Worm (Caenorhabditis elegans) whole organism, L1 larva: ENCODE results near the gene srlf-36.
A peak's percentile ranks its signal among the peaks of the same experiment; 100 is the strongest.

Experiments used
- ama-1 ChIP-seq: fragments of 150-350 bp; optimal IDR thresholded peaks from 2 replicates; lab custom pipeline; 2014
- ces-1 ChIP-seq: fragments of 150-350 bp; optimal IDR thresholded peaks from 2 replicates; lab custom pipeline; 2014; ENCODE audit warnings: missing biosample characterization, missing genetic modification reagents, missing genetic modification characterization
- dpl-1 ChIP-seq, 3 experiments: fragments of 150-350 bp in 2 of 3; sonication (generic microtip) in 1 of 3; optimal IDR thresholded peaks; 2 replicates each; lab custom pipeline; 2014 to 2017; ENCODE audit warnings: missing biosample characterization in 3 of 3, missing genetic modification characterization in 3 of 3, missing genetic modification reagents in 3 of 3
- dsc-1 ChIP-seq: sonication (generic microtip); optimal IDR thresholded peaks from 2 replicates; lab custom pipeline; 2016; ENCODE audit warnings: mild to moderate bottlenecking, missing genetic modification characterization, missing compliant biosample characterization
- egl-27 ChIP-seq, 2 experiments: fragments of 150-350 bp in 1 of 2; sonication (generic microtip); optimal IDR thresholded peaks; 3 replicates each; lab custom pipeline; 2017 to 2018; ENCODE audit warnings: missing biosample characterization in 2 of 2, missing genetic modification characterization in 2 of 2, missing genetic modification reagents in 2 of 2
- ets-5 ChIP-seq: fragments of 200-800 bp; sonication (Bioruptor generic); IDR thresholded peaks from 2 replicates; pipeline ENCODE4 v1.3.6; 2022; ENCODE audit warnings: missing genetic modification characterization, missing compliant biosample characterization
- lin-39 ChIP-seq: fragments of 150-350 bp; optimal IDR thresholded peaks from 2 replicates; lab custom pipeline; 2014; ENCODE audit warnings: missing biosample characterization, missing genetic modification reagents, missing genetic modification characterization
- mdl-1 ChIP-seq, 2 experiments: fragments of 150-350 bp; optimal IDR thresholded peaks; 2 replicates each; lab custom pipeline; 2014 to 2017; ENCODE audit warnings: missing biosample characterization in 2 of 2, missing genetic modification characterization in 2 of 2, inconsistent platforms in 1 of 2
- nhr-76 ChIP-seq: sonication (generic microtip); optimal IDR thresholded peaks from 2 replicates; lab custom pipeline; 2017; ENCODE audit warnings: missing biosample characterization, missing genetic modification characterization
- rnt-1 ChIP-seq: sonication (generic microtip); optimal IDR thresholded peaks from 2 replicates; lab custom pipeline; 2016; ENCODE audit warnings: mild to moderate bottlenecking, missing genetic modification characterization, moderate library complexity, missing compliant biosample characterization
- tbx-2 ChIP-seq: sonication (generic microtip); optimal IDR thresholded peaks from 2 replicates; lab custom pipeline; 2016; ENCODE audit warnings: missing genetic modification characterization, missing compliant biosample characterization
- unc-130 ChIP-seq: fragments of 150-350 bp; optimal IDR thresholded peaks from 2 replicates; lab custom pipeline; 2017; ENCODE audit warnings: missing biosample characterization, missing genetic modification characterization, inconsistent platforms
- zag-1 ChIP-seq: fragments of 150-350 bp; optimal IDR thresholded peaks from 2 replicates; lab custom pipeline; 2014; ENCODE audit warnings: missing biosample characterization, missing genetic modification characterization

- TF ChIP-seq dpl-1 (GFP tag; optimal IDR thresholded peaks at IDR 0.05; lab: Kevin White, UChicago), result no peak
- no peak for TF ChIP-seq ama-1 (lab: Kevin White, UChicago)
- no peak for TF ChIP-seq ets-5
- no peak for TF ChIP-seq tbx-2
- no peak for TF ChIP-seq lin-39 (tag; lab: Kevin White, UChicago)
- TF ChIP-seq mdl-1 (tag; optimal IDR thresholded peaks at IDR 0.05; lab: Kevin White, UChicago), result peak in 1 of 2 experiments; percentile 47
- TF ChIP-seq ces-1 (GFP tag; lab: Kevin White, UChicago), result no peak
- TF ChIP-seq egl-27 (tag; optimal IDR thresholded peaks at IDR 0.05; lab: Kevin White, UChicago), result no peak
- no peak for TF ChIP-seq rnt-1
- TF ChIP-seq unc-130 (tag; lab: Kevin White, UChicago), result peak; percentile 20
- TF ChIP-seq nhr-76 (tag; lab: Kevin White, UChicago), result no peak
- TF ChIP-seq dsc-1 (tag; lab: Kevin White, UChicago), result no peak
- TF ChIP-seq zag-1, result no peak
Measured at ce11 chrV:635630-636029, 26.1 kb upstream of the srlf-36 start.
